Worm (Caenorhabditis elegans) whole organism, L4 larva: Measurements from ENCODE around the gene eat-3.

ENCODE experiments used
- F10B5.3 ChIP-seq: sonication (generic microtip); optimal IDR thresholded peaks from 2 replicates; lab custom pipeline; 2016; ENCODE audit warnings: mild to moderate bottlenecking, missing genetic modification characterization, missing compliant biosample characterization
- F37D6.2 ChIP-seq: sonication (generic microtip); optimal IDR thresholded peaks from 2 replicates; lab custom pipeline; 2016; ENCODE audit warnings: mild to moderate bottlenecking, missing genetic modification characterization, missing compliant biosample characterization
- Y75B8A.6 ChIP-seq: fragments of 200-800 bp; sonication (Bioruptor generic); IDR thresholded peaks from 2 replicates; pipeline ENCODE4 v1.3.6; 2022; ENCODE audit warnings: missing genetic modification reagents, missing genetic modification characterization, missing compliant biosample characterization
- nhr-237 ChIP-seq: sonication (generic microtip); optimal IDR thresholded peaks from 2 replicates; lab custom pipeline; 2017; ENCODE audit warnings: missing biosample characterization, missing genetic modification characterization
- unc-130 ChIP-seq: sonication (generic microtip); optimal IDR thresholded peaks from 2 replicates; lab custom pipeline; 2016; ENCODE audit warnings: missing genetic modification reagents, missing genetic modification characterization, missing compliant biosample characterization
- unc-39 ChIP-seq: sonication (generic microtip); optimal IDR thresholded peaks from 2 replicates; lab custom pipeline; 2017; ENCODE audit warnings: missing biosample characterization, missing genetic modification characterization

- TF ChIP-seq Y75B8A.6 (no peak), F10B5.3 (tag; lab: Kevin White, UChicago) (no peak), unc-39 (tag; lab: Kevin White, UChicago) (no peak), nhr-237 (tag; lab: Kevin White, UChicago) (no peak), unc-130 (no peak), F37D6.2 (tag; lab: Kevin White, UChicago) (no peak)
Measured at ce11 chrII:9295678-9296077, 29.0 kb upstream of the eat-3 start, which contains the start of gene C01G6.9.
